Worm (Caenorhabditis elegans) whole organism, L3 larva: ENCODE data around the gene pccb-1.

ENCODE experiments used
- ZK546.5 ChIP-seq: sonication (generic microtip); optimal IDR thresholded peaks from 2 replicates; lab custom pipeline; 2017; ENCODE audit warnings: missing biosample characterization, missing genetic modification characterization
- fkh-10 ChIP-seq: sonication (generic microtip); optimal IDR thresholded peaks from 2 replicates; lab custom pipeline; 2017; ENCODE audit warnings: missing biosample characterization, missing genetic modification reagents, missing genetic modification characterization
- lin-15B ChIP-seq: fragments of 150-350 bp; optimal IDR thresholded peaks from 2 replicates; lab custom pipeline; 2014; ENCODE audit warnings: missing biosample characterization, missing genetic modification characterization
- lin-39 ChIP-seq: fragments of 150-350 bp; optimal IDR thresholded peaks from 2 replicates; lab custom pipeline; 2018; ENCODE audit warnings: missing biosample characterization, missing genetic modification reagents, missing genetic modification characterization
- nhr-237 ChIP-seq: fragments of 150-350 bp; optimal IDR thresholded peaks from 2 replicates; lab custom pipeline; 2014; ENCODE audit warnings: missing biosample characterization, missing genetic modification characterization
- skn-1 ChIP-seq: fragments of 150-350 bp; optimal IDR thresholded peaks from 2 replicates; lab custom pipeline; 2014; ENCODE audit warnings: missing biosample characterization, missing genetic modification characterization
- tbx-2 ChIP-seq: sonication (generic microtip); optimal IDR thresholded peaks from 2 replicates; lab custom pipeline; 2016; ENCODE audit warnings: mild to moderate bottlenecking, missing genetic modification characterization, missing compliant biosample characterization
- unc-39 ChIP-seq: sonication (generic microtip); optimal IDR thresholded peaks from 4 replicates; lab custom pipeline; 2017; ENCODE audit warnings: missing biosample characterization, missing genetic modification characterization
- unc-62 ChIP-seq: fragments of 150-350 bp; sonication (generic microtip); optimal IDR thresholded peaks from 4 replicates; lab custom pipeline; 2014; ENCODE audit warnings: missing biosample characterization, missing genetic modification reagents, missing genetic modification characterization
- ztf-11 ChIP-seq: fragments of 150-350 bp; optimal IDR thresholded peaks from 2 replicates; lab custom pipeline; 2014; ENCODE audit warnings: missing biosample characterization, missing genetic modification characterization

DNA sequence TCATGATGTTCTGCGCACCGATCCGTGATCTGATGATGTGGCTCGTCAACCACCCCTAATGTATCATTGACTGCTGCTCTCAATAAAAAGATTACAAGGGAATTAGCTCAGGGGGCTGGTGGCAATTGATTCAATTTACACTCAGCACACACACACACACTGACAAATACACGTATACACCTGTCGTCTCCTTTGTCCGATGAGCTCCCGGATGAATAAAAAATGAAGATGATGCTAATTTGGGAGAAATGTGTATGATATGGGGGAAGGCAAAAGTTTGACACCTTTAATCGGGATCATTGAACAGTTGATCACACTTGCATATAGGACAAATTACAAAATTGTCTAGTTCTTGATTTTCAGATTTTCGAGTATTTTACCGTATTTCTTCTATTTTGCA is 22.3 kb upstream of the pccb-1 start:
- TF ChIP-seq ZK546.5 (tag; lab: Kevin White, UChicago) (no peak), fkh-10 (GFP tag; lab: Kevin White, UChicago) (no peak), skn-1 (tag; lab: Kevin White, UChicago) (no peak), ztf-11 (no peak), lin-39 (tag; lab: Kevin White, UChicago) (no peak), tbx-2 (tag; lab: Kevin White, UChicago) (no peak), unc-39 (tag; lab: Kevin White, UChicago) (no peak), nhr-237 (tag; lab: Kevin White, UChicago) (no peak), lin-15B (tag; lab: Kevin White, UChicago) (no peak), unc-62 (GFP tag; lab: Kevin White, UChicago) (no peak)
